Worm (Caenorhabditis elegans) whole organism, young adult: Measurements from ENCODE around the gene H38K22.7.

Experiments
- B0019.2 ChIP-seq: fragments of 200-800 bp; sonication (Bioruptor generic); conservative IDR thresholded peaks from 2 replicates; pipeline ENCODE4 v1.3.6; 2022; ENCODE audit warnings: missing genetic modification reagents, missing genetic modification characterization, missing compliant biosample characterization
- B0035.1 ChIP-seq: sonication (generic microtip); optimal IDR thresholded peaks from 2 replicates; lab custom pipeline; 2016; ENCODE audit warnings: missing genetic modification characterization, mild to moderate bottlenecking, missing compliant biosample characterization, missing genotype, missing genetic modification reagents
- B0261.1 ChIP-seq: sonication (generic microtip); optimal IDR thresholded peaks from 2 replicates; lab custom pipeline; 2016; ENCODE audit warnings: mild to moderate bottlenecking, missing genetic modification characterization, moderate library complexity, missing compliant biosample characterization
- B0336.3 ChIP-seq: fragments of 200-800 bp; sonication (Bioruptor generic); IDR thresholded peaks from 2 replicates; pipeline ENCODE4 v1.3.6; 2022; ENCODE audit warnings: missing genetic modification characterization, missing compliant biosample characterization
- C06A6.2 ChIP-seq: fragments of 200-800 bp; sonication (Bioruptor generic); conservative IDR thresholded peaks from 2 replicates; pipeline ENCODE4 v1.3.6; 2022; ENCODE audit warnings: missing genetic modification characterization, missing compliant biosample characterization
- F49E8.2 ChIP-seq: sonication (generic microtip); optimal IDR thresholded peaks from 3 replicates; lab custom pipeline; 2017; ENCODE audit warnings: missing genetic modification characterization, mild to moderate bottlenecking, missing compliant biosample characterization, antibody characterized with exemption, moderate library complexity; ENCODE audit not compliant: insufficient read depth
- K11D2.4 ChIP-seq: fragments of 200-800 bp; sonication (Bioruptor generic); IDR thresholded peaks from 2 replicates; pipeline ENCODE4 v1.3.6; 2022; ENCODE audit warnings: missing genetic modification reagents, missing genetic modification characterization, missing compliant biosample characterization
- T26A5.8 ChIP-seq: sonication (generic microtip); optimal IDR thresholded peaks from 2 replicates; lab custom pipeline; 2016; ENCODE audit warnings: missing genetic modification characterization, missing compliant biosample characterization
- Y79H2A.3 ChIP-seq: fragments of 200-800 bp; sonication (Bioruptor generic); conservative IDR thresholded peaks from 2 replicates; pipeline ENCODE4 v1.3.6; 2022; ENCODE audit warnings: missing genetic modification reagents, missing genetic modification characterization, missing compliant biosample characterization
- ZK185.1 ChIP-seq: sonication (generic microtip); optimal IDR thresholded peaks from 2 replicates; lab custom pipeline; 2016; ENCODE audit warnings: mild to moderate bottlenecking, missing genetic modification characterization, missing compliant biosample characterization; ENCODE audit not compliant: poor library complexity, severe bottlenecking
- aptf-3 ChIP-seq: fragments of 200-800 bp; sonication (Bioruptor generic); IDR thresholded peaks from 2 replicates; pipeline ENCODE4 v1.3.6; 2022; ENCODE audit warnings: missing genetic modification characterization, missing compliant biosample characterization
- attf-3 ChIP-seq: fragments of 200-800 bp; sonication (Bioruptor generic); conservative IDR thresholded peaks from 2 replicates; pipeline ENCODE4 v1.3.6; 2022; ENCODE audit warnings: missing genetic modification reagents, missing genetic modification characterization, missing compliant biosample characterization
- ceh-27 ChIP-seq: fragments of 200-800 bp; sonication (Bioruptor generic); optimal IDR thresholded peaks from 2 replicates; lab custom pipeline; 2018; ENCODE audit warnings: mild to moderate bottlenecking, missing genetic modification characterization, moderate library complexity, missing compliant biosample characterization
- ceh-91 ChIP-seq: fragments of 200-800 bp; sonication (Bioruptor generic); IDR thresholded peaks from 2 replicates; pipeline ENCODE4 v1.3.6; 2022; ENCODE audit warnings: missing genetic modification reagents, missing genetic modification characterization, missing compliant biosample characterization
- dox-1 ChIP-seq: fragments of 200-800 bp; sonication (Bioruptor generic); IDR thresholded peaks from 2 replicates; pipeline ENCODE4 v1.3.6; 2022; ENCODE audit warnings: missing genetic modification reagents, missing genetic modification characterization, missing compliant biosample characterization
- dpff-1 ChIP-seq: sonication (generic microtip); optimal IDR thresholded peaks from 2 replicates; lab custom pipeline; 2017; ENCODE audit warnings: mild to moderate bottlenecking, missing genetic modification characterization, missing compliant biosample characterization
- egl-44 ChIP-seq: fragments of 200-800 bp; sonication (Bioruptor generic); IDR thresholded peaks from 2 replicates; pipeline ENCODE4 v1.3.6; 2022; ENCODE audit warnings: missing genetic modification reagents, missing genetic modification characterization, missing compliant biosample characterization
- hlh-12 ChIP-seq: sonication (generic microtip); optimal IDR thresholded peaks from 2 replicates; lab custom pipeline; 2016; ENCODE audit warnings: missing genetic modification characterization, missing compliant biosample characterization
- hmg-1.2 ChIP-seq: fragments of 200-800 bp; sonication (Bioruptor generic); IDR thresholded peaks from 2 replicates; pipeline ENCODE4 v1.3.6; 2022; ENCODE audit warnings: missing genetic modification reagents, missing genetic modification characterization, missing compliant biosample characterization
- let-526 ChIP-seq: fragments of 200-800 bp; sonication (Bioruptor generic); IDR thresholded peaks from 2 replicates; pipeline ENCODE4 v1.3.6; 2022; ENCODE audit warnings: missing genetic modification reagents, missing genetic modification characterization, missing compliant biosample characterization
- let-607 ChIP-seq, 2 experiments: fragments of 200-800 bp in 1 of 2; sonication (Bioruptor generic) in 1 of 2; sonication (generic microtip) in 1 of 2; optimal IDR thresholded peaks; 2 replicates each; lab custom pipeline; 2016 to 2018; ENCODE audit warnings: mild to moderate bottlenecking in 2 of 2, missing compliant biosample characterization in 2 of 2, missing genetic modification characterization in 2 of 2, moderate library complexity in 2 of 2, missing genotype in 1 of 2
- lin-26 ChIP-seq: fragments of 200-800 bp; sonication (Bioruptor generic); IDR thresholded peaks from 2 replicates; pipeline ENCODE4 v1.3.6; 2022; ENCODE audit warnings: missing genetic modification reagents, missing genetic modification characterization, missing compliant biosample characterization
- lin-35 ChIP-seq, 3 experiments: fragments of 150-350 bp in 2 of 3; sonication (generic microtip) in 1 of 3; optimal IDR thresholded peaks; 2 replicates each; lab custom pipeline; 2014 to 2018; ENCODE audit warnings: missing biosample characterization in 3 of 3, missing genetic modification characterization in 3 of 3, missing genetic modification reagents in 3 of 3
- lin-54 ChIP-seq: fragments of 200-800 bp; sonication (Bioruptor generic); optimal IDR thresholded peaks from 2 replicates; lab custom pipeline; 2018; ENCODE audit warnings: mild to moderate bottlenecking, missing genetic modification characterization, missing compliant biosample characterization
- madf-6 ChIP-seq: fragments of 200-800 bp; sonication (Bioruptor generic); IDR thresholded peaks from 2 replicates; pipeline ENCODE4 v1.3.6; 2022; ENCODE audit warnings: missing genetic modification reagents, missing genetic modification characterization, missing compliant biosample characterization
- mes-4 ChIP-seq: sonication (generic microtip); optimal IDR thresholded peaks from 2 replicates; lab custom pipeline; 2016; ENCODE audit warnings: missing genotype, missing genetic modification characterization, missing compliant biosample characterization
- nfyb-1 ChIP-seq: fragments of 200-800 bp; sonication (Bioruptor generic); IDR thresholded peaks from 2 replicates; pipeline ENCODE4 v1.3.6; 2022; ENCODE audit warnings: missing genetic modification reagents, missing genetic modification characterization, missing compliant biosample characterization
- nhr-80 ChIP-seq: sonication (generic microtip); optimal IDR thresholded peaks from 2 replicates; lab custom pipeline; 2016; ENCODE audit warnings: missing genetic modification characterization, missing compliant biosample characterization
- nhr-90 ChIP-seq: sonication (generic microtip); optimal IDR thresholded peaks from 2 replicates; lab custom pipeline; 2016; ENCODE audit warnings: missing genotype, mild to moderate bottlenecking, missing genetic modification characterization, missing compliant biosample characterization
- rec-8 ChIP-seq, 2 experiments: sonication (generic microtip); optimal IDR thresholded peaks; 2 replicates each; lab custom pipeline; 2016; ENCODE audit warnings: mild to moderate bottlenecking in 2 of 2, missing genetic modification characterization in 2 of 2, missing genetic modification reagents in 2 of 2, missing genotype in 2 of 2, missing biosample characterization in 1 of 2, missing compliant biosample characterization in 1 of 2, moderate library complexity in 1 of 2
- sea-2 ChIP-seq: fragments of 200-800 bp; sonication (Bioruptor generic); IDR thresholded peaks from 2 replicates; pipeline ENCODE4 v1.3.6; 2022; ENCODE audit warnings: missing genetic modification characterization, missing compliant biosample characterization
- snpc-1.3 ChIP-seq: sonication (generic microtip); optimal IDR thresholded peaks from 2 replicates; lab custom pipeline; 2017; ENCODE audit warnings: missing genetic modification characterization, mild to moderate bottlenecking, missing compliant biosample characterization, antibody characterized with exemption, moderate library complexity, missing genotype, missing genetic modification reagents; ENCODE audit not compliant: insufficient read depth
- sptf-2 ChIP-seq: fragments of 200-800 bp; sonication (Bioruptor generic); optimal IDR thresholded peaks from 2 replicates; lab custom pipeline; 2018; ENCODE audit warnings: mild to moderate bottlenecking, missing genetic modification characterization, missing compliant biosample characterization
- tbp1 ChIP-seq: fragments of 200-800 bp; sonication (Bioruptor generic); optimal IDR thresholded peaks from 2 replicates; lab custom pipeline; 2018; ENCODE audit warnings: mild to moderate bottlenecking, missing genetic modification characterization, missing compliant biosample characterization
- tlf-1 ChIP-seq: fragments of 200-800 bp; sonication (Bioruptor generic); optimal IDR thresholded peaks from 2 replicates; lab custom pipeline; 2018; ENCODE audit warnings: mild to moderate bottlenecking, missing genetic modification characterization, missing compliant biosample characterization
- unc-130 ChIP-seq: sonication (generic microtip); optimal IDR thresholded peaks from 2 replicates; lab custom pipeline; 2016; ENCODE audit warnings: missing genetic modification reagents, missing genetic modification characterization, missing compliant biosample characterization
- ztf-25 ChIP-seq: fragments of 200-800 bp; sonication (Bioruptor generic); IDR thresholded peaks from 2 replicates; pipeline ENCODE4 v1.3.6; 2022; ENCODE audit warnings: missing genetic modification reagents, missing genetic modification characterization, missing compliant biosample characterization
- ztf-26 ChIP-seq: sonication (generic microtip); optimal IDR thresholded peaks from 2 replicates; lab custom pipeline; 2017; ENCODE audit warnings: missing genetic modification characterization, missing compliant biosample characterization

Gene H38K22.7

DNA sequence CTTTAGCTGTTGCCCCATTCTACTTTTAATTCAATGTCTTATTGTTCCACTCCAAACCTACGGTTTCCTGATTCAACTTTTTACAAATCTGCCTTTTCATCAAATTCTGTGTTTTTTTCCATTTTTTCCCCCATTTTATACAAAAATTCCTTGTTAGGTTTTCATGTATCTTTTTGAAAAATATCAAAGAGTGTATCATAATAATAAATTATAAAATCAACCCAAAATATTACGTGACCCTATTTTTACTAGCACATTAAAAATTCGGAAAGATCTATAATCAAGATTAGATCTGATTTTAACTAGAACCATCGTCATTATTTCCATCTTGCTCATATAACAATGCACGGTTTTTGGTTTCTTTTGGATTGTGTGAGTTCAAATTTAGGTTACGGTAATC is 1.4 kb upstream of the H38K22.7 start, which contains the start of gene H38K22.6:
Gene H38K22.6 (plus strand): TSS at position 301 of the 400 bp plus-strand sequence.
- no peak for TF ChIP-seq unc-130
- TF ChIP-seq B0019.2 (GFP tag; lab: Robert Waterston, UW) = no peak
- TF ChIP-seq ceh-91 (GFP tag; lab: Robert Waterston, UW) = no peak
- no peak for TF ChIP-seq sptf-2
- TF ChIP-seq, all 124 proteins: peak for 0

DNA sequence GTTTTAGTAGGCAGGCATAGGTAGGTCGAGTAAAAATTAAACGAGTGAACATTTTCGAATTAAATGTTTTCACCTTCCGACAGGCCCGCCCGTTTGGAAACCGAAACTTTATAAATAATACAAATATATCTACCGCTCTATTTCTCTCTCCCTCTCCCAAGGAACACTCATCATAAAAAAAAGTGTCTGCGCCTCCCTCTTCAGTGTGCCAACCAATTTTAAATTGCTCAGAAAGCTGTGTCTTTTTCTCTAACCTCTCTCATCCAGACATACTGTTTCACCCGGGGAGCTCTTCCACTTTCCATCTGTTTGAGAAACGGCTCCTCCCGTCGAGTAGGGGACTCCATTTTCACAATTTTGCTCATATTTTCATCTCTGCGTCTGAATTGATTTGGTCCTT is 1.6 kb downstream of the H38K22.7 start:
- TF ChIP-seq tbp1 (GFP tag; lab: Kevin White, UChicago) = no peak
- no peak for TF ChIP-seq C06A6.2 (GFP tag; lab: Robert Waterston, UW)
- no peak for TF ChIP-seq Y79H2A.3 (GFP tag; lab: Robert Waterston, UW)
- TF ChIP-seq ZK185.1 = peak; percentile 5
- no peak for TF ChIP-seq dox-1
- no peak for TF ChIP-seq hlh-12 (tag; lab: Kevin White, UChicago)
- no peak for TF ChIP-seq B0336.3 (GFP tag; lab: Robert Waterston, UW)
- TF ChIP-seq nhr-90 (tag; lab: Kevin White, UChicago) = no peak
- no peak for TF ChIP-seq lin-35 (GFP tag; optimal IDR thresholded peaks at IDR 0.05; lab: Kevin White, UChicago)
- TF ChIP-seq mes-4 (tag; lab: Kevin White, UChicago) = no peak
- TF ChIP-seq hmg-1.2 (GFP tag; lab: Robert Waterston, UW) = peak; percentile 73; the same call in 1 of the 2 replicates

DNA sequence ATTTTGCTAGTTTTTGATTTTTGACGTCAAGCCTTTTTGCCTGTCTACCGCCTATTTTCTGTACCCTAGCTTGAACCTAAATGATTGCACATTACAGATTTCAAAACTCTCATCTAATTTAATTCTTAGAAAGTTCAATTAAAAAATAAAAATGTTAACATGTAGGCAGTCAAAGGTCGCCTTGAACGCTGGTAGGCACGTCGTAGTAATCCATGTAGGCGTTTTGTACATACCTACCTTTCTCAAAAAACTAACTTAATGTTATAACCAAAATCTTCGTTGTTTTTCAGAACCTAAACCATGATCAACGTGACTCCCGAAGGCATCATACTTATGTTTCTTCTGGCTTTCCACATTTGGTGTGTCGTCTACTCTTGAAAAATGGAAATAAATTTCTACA is 2.4 kb downstream of the H38K22.7 start, which contains the start of gene H38K22.9:
Gene H38K22.9 (plus strand): TSS at position 301 of the 400 bp plus-strand sequence.
- TF ChIP-seq Y79H2A.3 (GFP tag; lab: Robert Waterston, UW) = no peak
- no peak for TF ChIP-seq dox-1
- no peak for TF ChIP-seq ceh-27 (GFP tag; lab: Kevin White, UChicago)
- no peak for TF ChIP-seq lin-26 (GFP tag; lab: Robert Waterston, UW)
- no peak for TF ChIP-seq K11D2.4
- no peak for TF ChIP-seq T26A5.8 (tag; lab: Kevin White, UChicago)
- TF ChIP-seq sea-2 (GFP tag; lab: Robert Waterston, UW) = no peak
- no peak for TF ChIP-seq let-526 (GFP tag; lab: Robert Waterston, UW)
- no peak for TF ChIP-seq dpff-1 (tag; lab: Kevin White, UChicago)

DNA sequence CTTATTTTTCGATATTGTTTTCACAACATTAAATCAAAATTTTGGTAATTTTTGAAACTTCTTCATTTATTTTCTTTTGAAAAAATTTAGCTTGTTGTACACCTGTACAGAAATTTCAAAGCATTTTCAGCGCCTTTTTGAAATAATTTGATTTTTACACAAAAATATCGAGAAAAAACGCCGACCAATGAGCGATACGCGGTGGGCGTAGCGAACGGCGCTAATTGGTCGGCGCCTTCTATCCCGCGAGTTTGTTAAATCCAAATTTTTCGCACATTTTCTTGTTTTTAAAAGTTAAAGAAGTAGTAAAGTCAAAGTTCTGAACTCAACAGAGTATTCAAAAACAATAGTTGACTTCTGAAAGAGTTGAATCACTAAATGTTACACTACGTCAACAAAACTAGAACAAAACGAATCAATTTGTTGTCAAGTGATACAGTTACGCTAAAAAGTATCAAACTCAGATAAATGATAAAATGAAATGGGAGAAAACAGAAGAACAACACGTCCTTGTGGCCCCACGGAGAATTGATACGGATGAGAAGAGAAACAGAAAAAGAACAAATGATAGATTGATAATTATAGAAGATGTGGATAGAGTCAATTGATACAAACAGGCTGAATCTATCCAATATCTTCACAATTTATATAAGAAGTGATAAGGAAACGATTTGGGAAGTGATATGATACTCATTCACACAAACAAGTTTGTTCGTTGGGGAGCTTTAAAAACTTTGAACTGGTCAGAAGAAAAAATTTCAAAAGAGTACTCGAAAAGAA is 6.9 kb downstream of the H38K22.7 start:
- no peak for TF ChIP-seq B0035.1 (tag; lab: Kevin White, UChicago)
- TF ChIP-seq nfyb-1 = peak; percentile 56; the same call in 1 of the 2 replicates

DNA sequence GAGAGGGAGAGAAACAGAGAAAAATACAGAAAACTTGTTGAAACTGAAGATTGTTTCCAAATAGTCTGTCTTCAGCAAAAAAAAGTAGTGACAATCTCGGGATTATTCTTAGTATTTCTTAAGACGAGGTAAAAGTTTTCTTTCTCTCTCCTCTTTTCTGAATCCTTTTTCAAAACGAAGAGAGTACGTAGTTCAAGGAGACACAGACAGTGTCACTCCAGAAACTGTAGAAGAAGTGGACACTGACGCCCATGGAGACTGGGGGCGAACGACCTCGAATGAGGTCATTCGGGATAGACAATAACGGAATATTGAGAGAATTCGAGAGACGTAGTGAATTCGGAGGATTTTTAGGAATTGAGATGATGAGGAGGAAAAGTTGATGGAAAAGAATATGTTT is 9.5 kb downstream of the H38K22.7 start, which contains the start of gene gly-6:
Gene gly-6 (minus strand): TSS at position 245 of the 400 bp plus-strand sequence.
- TF ChIP-seq aptf-3 (GFP tag; lab: Robert Waterston, UW) (no peak), ceh-91 (GFP tag; lab: Robert Waterston, UW) (no peak)

DNA sequence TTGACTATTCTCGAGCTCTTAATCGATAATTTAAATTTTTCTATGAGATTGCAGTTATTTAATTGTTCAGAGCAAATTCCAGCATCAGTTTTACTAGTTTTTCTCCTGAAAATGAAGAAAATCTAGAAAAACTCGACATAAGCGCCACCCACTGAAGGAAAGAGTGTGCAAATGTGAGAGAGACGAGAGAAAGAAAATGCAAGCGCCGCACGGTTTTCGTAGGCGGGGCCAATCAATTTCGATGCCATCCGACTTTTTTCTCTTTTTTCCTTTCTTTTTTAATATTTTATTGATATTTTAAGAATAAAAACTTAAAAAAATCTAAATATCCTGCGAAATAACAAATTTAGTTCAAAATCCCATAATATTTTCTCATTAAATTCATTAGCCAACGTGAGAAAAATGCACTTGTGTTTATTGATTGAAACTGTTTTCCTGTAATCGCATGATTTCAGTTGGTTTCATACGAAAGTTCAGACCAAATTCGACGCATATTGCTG is 11.1 kb downstream of the H38K22.7 start, which contains the start of gene cdk-12:
Gene cdk-12 (plus strand): TSS at position 450 of the 500 bp plus-strand sequence.
- TF ChIP-seq lin-54 (GFP tag; lab: Kevin White, UChicago) (no peak), rec-8 (tag; optimal IDR thresholded peaks at IDR 0.05; lab: Kevin White, UChicago) (no peak), attf-3 (GFP tag; lab: Robert Waterston, UW) (no peak), ztf-25 (GFP tag; lab: Robert Waterston, UW) (no peak), ztf-26 (tag; lab: Kevin White, UChicago) (no peak), let-607 (tag; optimal IDR thresholded peaks at IDR 0.05; lab: Kevin White, UChicago) (no peak), nhr-80 (peak; percentile 7), F49E8.2 (tag; lab: Kevin White, UChicago) (no peak), ceh-91 (GFP tag; lab: Robert Waterston, UW) (no peak), mes-4 (tag; lab: Kevin White, UChicago) (no peak), hmg-1.2 (GFP tag; lab: Robert Waterston, UW) (peak; percentile 93), madf-6 (GFP tag; lab: Robert Waterston, UW) (no peak), B0261.1 (tag; lab: Kevin White, UChicago) (no peak), egl-44 (no peak), snpc-1.3 (tag; lab: Kevin White, UChicago) (peak; percentile 60), tlf-1 (GFP tag; lab: Kevin White, UChicago) (no peak)
